Fruit fly (Drosophila melanogaster) whole organism, prepupa: ENCODE measurements around the gene Sp1.

Experiments
- fkh ChIP-seq: fragments of 200-800 bp; sonication (Bioruptor generic); optimal IDR thresholded peaks from 3 replicates; lab custom pipeline; 2017; ENCODE audit warnings: missing biosample characterization, mild to moderate bottlenecking, missing genetic modification characterization, moderate library complexity
- lz ChIP-seq: fragments of 200-800 bp; sonication (Bioruptor generic); optimal IDR thresholded peaks from 3 replicates; lab custom pipeline; 2016; ENCODE audit warnings: missing biosample characterization, missing genetic modification characterization

dm6 chrX:9765565-9765964 is 36.1 kb downstream of the Sp1 start:
- TF ChIP-seq lz (GFP tag; lab: Kevin White, UChicago) (no peak), fkh (GFP tag; lab: Kevin White, UChicago) (no peak)
